Worm (Caenorhabditis elegans) whole organism, mixed stage, embryonic: ENCODE data around the gene ptr-14.

Experiments
- M03D4.4 ChIP-seq: sonication (generic microtip); optimal IDR thresholded peaks from 2 replicates; lab custom pipeline; 2017; ENCODE audit warnings: mild to moderate bottlenecking, missing genetic modification characterization, missing compliant biosample characterization
- elt-1 ChIP-seq: sonication (generic microtip); optimal IDR thresholded peaks from 2 replicates; lab custom pipeline; 2017; ENCODE audit warnings: missing genetic modification characterization, mild to moderate bottlenecking, missing compliant biosample characterization, antibody characterized with exemption, moderate library complexity, borderline replicate concordance; ENCODE audit not compliant: insufficient read depth
- elt-3 ChIP-seq: fragments of 150-350 bp; optimal IDR thresholded peaks from 2 replicates; lab custom pipeline; 2014; ENCODE audit warnings: missing biosample characterization, missing genetic modification characterization
- lin-13 ChIP-seq: fragments of 150-350 bp; optimal IDR thresholded peaks from 2 replicates; lab custom pipeline; 2014; ENCODE audit warnings: missing biosample characterization, missing genetic modification characterization
- mls-2 ChIP-seq: sonication (generic microtip); optimal IDR thresholded peaks from 2 replicates; lab custom pipeline; 2016; ENCODE audit warnings: mild to moderate bottlenecking, missing genetic modification characterization, moderate library complexity, missing compliant biosample characterization
- nhr-28 ChIP-seq: fragments of 150-350 bp; optimal IDR thresholded peaks from 2 replicates; lab custom pipeline; 2014; ENCODE audit warnings: missing biosample characterization, missing genetic modification characterization
- nhr-76 ChIP-seq: sonication (generic microtip); optimal IDR thresholded peaks from 2 replicates; lab custom pipeline; 2017; ENCODE audit warnings: missing biosample characterization, missing genetic modification characterization
- snpc-4 ChIP-seq: fragments of 150-350 bp; optimal IDR thresholded peaks from 2 replicates; lab custom pipeline; 2014; ENCODE audit warnings: missing biosample characterization, missing genetic modification characterization
- unc-62 ChIP-seq: fragments of 150-350 bp; optimal IDR thresholded peaks from 2 replicates; lab custom pipeline; 2014; ENCODE audit warnings: missing biosample characterization, missing genetic modification reagents, missing genetic modification characterization

DNA sequence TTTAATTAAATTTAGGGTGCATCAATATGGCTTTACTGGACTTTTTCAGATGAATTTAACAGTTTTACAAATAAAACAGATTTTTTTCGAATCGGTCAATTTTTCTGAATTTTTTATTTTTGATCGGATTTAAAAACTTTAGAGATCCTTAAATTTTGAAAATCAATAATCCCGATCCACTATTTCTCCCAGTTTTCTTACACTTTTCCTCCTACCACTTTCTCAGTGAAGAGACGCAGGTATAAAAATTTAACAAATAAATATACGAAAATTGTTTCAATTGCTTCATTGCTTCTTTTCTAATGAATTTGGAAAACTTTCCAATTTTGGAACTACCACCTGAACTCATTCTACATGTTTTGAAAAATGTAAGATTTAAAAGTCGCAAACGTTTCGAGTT lies 48.9 kb downstream of the ptr-14 start, which contains the start of gene K08C7.7:
- TF ChIP-seq nhr-28 (no peak), mls-2 (no peak), lin-13 (no peak), M03D4.4 (tag; lab: Kevin White, UChicago) (no peak), snpc-4 (tag; lab: Kevin White, UChicago) (no peak), nhr-76 (tag; lab: Kevin White, UChicago) (no peak), unc-62 (no peak), elt-3 (tag; lab: Kevin White, UChicago) (no peak), elt-1 (no peak)
